Worm (Caenorhabditis elegans) whole organism, young adult: ENCODE results near the gene C15H11.13.

Experiments
- B0261.1 ChIP-seq: sonication (generic microtip); optimal IDR thresholded peaks from 2 replicates; lab custom pipeline; 2016; ENCODE audit warnings: mild to moderate bottlenecking, missing genetic modification characterization, moderate library complexity, missing compliant biosample characterization
- C06A6.2 ChIP-seq: fragments of 200-800 bp; sonication (Bioruptor generic); conservative IDR thresholded peaks from 2 replicates; pipeline ENCODE4 v1.3.6; 2022; ENCODE audit warnings: missing genetic modification characterization, missing compliant biosample characterization
- F10E7.11 ChIP-seq: sonication (generic microtip); optimal IDR thresholded peaks from 2 replicates; lab custom pipeline; 2017; ENCODE audit warnings: mild to moderate bottlenecking, missing genetic modification characterization, moderate library complexity, missing compliant biosample characterization
- F22D6.2 ChIP-seq: sonication (generic microtip); optimal IDR thresholded peaks from 2 replicates; lab custom pipeline; 2016; ENCODE audit warnings: mild to moderate bottlenecking, missing genetic modification characterization, missing compliant biosample characterization
- F52B5.7 ChIP-seq: sonication (generic microtip); optimal IDR thresholded peaks from 2 replicates; lab custom pipeline; 2016; ENCODE audit warnings: mild to moderate bottlenecking, missing genetic modification characterization, missing compliant biosample characterization
- T07F8.4 ChIP-seq: sonication (generic microtip); optimal IDR thresholded peaks from 2 replicates; lab custom pipeline; 2016; ENCODE audit warnings: mild to moderate bottlenecking, missing genetic modification characterization, moderate library complexity, missing compliant biosample characterization
- Y53G8AR.9 ChIP-seq: fragments of 200-800 bp; sonication (Bioruptor generic); conservative IDR thresholded peaks from 2 replicates; pipeline ENCODE4 v1.3.6; 2022; ENCODE audit warnings: missing genetic modification reagents, missing genetic modification characterization, missing compliant biosample characterization
- Y95B8A.8 ChIP-seq: fragments of 200-800 bp; sonication (Bioruptor generic); IDR thresholded peaks from 2 replicates; pipeline ENCODE4 v1.3.6; 2022; ENCODE audit warnings: missing genetic modification reagents, missing genetic modification characterization, missing compliant biosample characterization
- ZK185.1 ChIP-seq: sonication (generic microtip); optimal IDR thresholded peaks from 2 replicates; lab custom pipeline; 2016; ENCODE audit warnings: mild to moderate bottlenecking, missing genetic modification characterization, missing compliant biosample characterization; ENCODE audit not compliant: poor library complexity, severe bottlenecking
- ama-1 ChIP-seq, 3 experiments: fragments of 150-350 bp in 1 of 3; sonication (generic microtip) in 2 of 3; optimal IDR thresholded peaks; 2 replicates each; lab custom pipeline; 2014 to 2018; ENCODE audit warnings: missing biosample characterization in 2 of 3, missing genetic modification characterization in 2 of 3, missing genetic modification reagents in 2 of 3
- athp-1 ChIP-seq: sonication (generic microtip); optimal IDR thresholded peaks from 2 replicates; lab custom pipeline; 2017; ENCODE audit warnings: mild to moderate bottlenecking, missing genetic modification characterization, missing compliant biosample characterization
- attf-5 ChIP-seq: fragments of 200-800 bp; sonication (Bioruptor generic); optimal IDR thresholded peaks from 2 replicates; lab custom pipeline; 2018; ENCODE audit warnings: mild to moderate bottlenecking, missing genetic modification characterization, missing compliant biosample characterization
- bed-2 ChIP-seq: fragments of 200-800 bp; sonication (Bioruptor generic); IDR thresholded peaks from 2 replicates; pipeline ENCODE4 v1.3.6; 2022; ENCODE audit warnings: missing genetic modification reagents, missing genetic modification characterization, missing compliant biosample characterization
- cebp-1 ChIP-seq, 2 experiments: fragments of 200-800 bp in 1 of 2; sonication (Bioruptor generic) in 1 of 2; sonication (generic microtip) in 1 of 2; IDR thresholded peaks in 1 of 2; optimal IDR thresholded peaks in 1 of 2; 2 replicates each; pipeline versions ENCODE4 v1.3.6 to Lab custom; 2017 to 2022; ENCODE audit warnings: missing compliant biosample characterization in 2 of 2, missing genetic modification characterization in 2 of 2, mild to moderate bottlenecking in 1 of 2, missing genetic modification reagents in 1 of 2, moderate library complexity in 1 of 2
- ceh-58 ChIP-seq: fragments of 200-800 bp; sonication (Bioruptor generic); IDR thresholded peaks from 2 replicates; pipeline ENCODE4 v1.3.6; 2022; ENCODE audit warnings: missing genetic modification characterization, missing compliant biosample characterization
- die-1 ChIP-seq: sonication (generic microtip); optimal IDR thresholded peaks from 2 replicates; lab custom pipeline; 2016; ENCODE audit warnings: missing genotype, mild to moderate bottlenecking, missing genetic modification characterization, missing compliant biosample characterization
- dox-1 ChIP-seq: fragments of 200-800 bp; sonication (Bioruptor generic); IDR thresholded peaks from 2 replicates; pipeline ENCODE4 v1.3.6; 2022; ENCODE audit warnings: missing genetic modification reagents, missing genetic modification characterization, missing compliant biosample characterization
- efl-1 ChIP-seq: fragments of 150-350 bp; optimal IDR thresholded peaks from 2 replicates; lab custom pipeline; 2014; ENCODE audit warnings: missing biosample characterization, missing genetic modification reagents, missing genetic modification characterization
- egl-44 ChIP-seq: fragments of 200-800 bp; sonication (Bioruptor generic); IDR thresholded peaks from 2 replicates; pipeline ENCODE4 v1.3.6; 2022; ENCODE audit warnings: missing genetic modification reagents, missing genetic modification characterization, missing compliant biosample characterization
- ets-4 ChIP-seq: fragments of 200-800 bp; sonication (Bioruptor generic); optimal IDR thresholded peaks from 2 replicates; lab custom pipeline; 2018; ENCODE audit warnings: mild to moderate bottlenecking, missing genetic modification characterization, missing compliant biosample characterization
- him-1 ChIP-seq: sonication (generic microtip); optimal IDR thresholded peaks from 2 replicates; lab custom pipeline; 2016; ENCODE audit warnings: missing genotype, missing genetic modification reagents, missing genetic modification characterization, missing compliant biosample characterization
- hlh-12 ChIP-seq: sonication (generic microtip); optimal IDR thresholded peaks from 2 replicates; lab custom pipeline; 2016; ENCODE audit warnings: missing genetic modification characterization, missing compliant biosample characterization
- hmg-20 ChIP-seq: fragments of 200-800 bp; sonication (Bioruptor generic); IDR thresholded peaks from 2 replicates; pipeline ENCODE4 v1.3.6; 2022; ENCODE audit warnings: missing genetic modification reagents, missing genetic modification characterization, missing compliant biosample characterization
- let-607 ChIP-seq, 2 experiments: fragments of 200-800 bp in 1 of 2; sonication (Bioruptor generic) in 1 of 2; sonication (generic microtip) in 1 of 2; optimal IDR thresholded peaks; 2 replicates each; lab custom pipeline; 2016 to 2018; ENCODE audit warnings: mild to moderate bottlenecking in 2 of 2, missing compliant biosample characterization in 2 of 2, missing genetic modification characterization in 2 of 2, moderate library complexity in 2 of 2, missing genotype in 1 of 2
- lin-26 ChIP-seq: fragments of 200-800 bp; sonication (Bioruptor generic); IDR thresholded peaks from 2 replicates; pipeline ENCODE4 v1.3.6; 2022; ENCODE audit warnings: missing genetic modification reagents, missing genetic modification characterization, missing compliant biosample characterization
- lin-40 ChIP-seq: sonication (generic microtip); optimal IDR thresholded peaks from 2 replicates; lab custom pipeline; 2016; ENCODE audit warnings: missing genetic modification characterization, mild to moderate bottlenecking, missing compliant biosample characterization, missing genotype, missing genetic modification reagents
- lsy-27 ChIP-seq: sonication (generic microtip); optimal IDR thresholded peaks from 2 replicates; lab custom pipeline; 2017; ENCODE audit warnings: missing genetic modification characterization, mild to moderate bottlenecking, missing compliant biosample characterization, antibody characterized with exemption, missing genotype, borderline replicate concordance; ENCODE audit not compliant: insufficient read depth
- madf-10 ChIP-seq: sonication (generic microtip); optimal IDR thresholded peaks from 2 replicates; lab custom pipeline; 2016; ENCODE audit warnings: mild to moderate bottlenecking, missing genetic modification characterization, missing compliant biosample characterization
- madf-3 ChIP-seq: fragments of 200-800 bp; sonication (Bioruptor generic); IDR thresholded peaks from 2 replicates; pipeline ENCODE4 v1.3.6; 2022; ENCODE audit warnings: missing genetic modification reagents, missing genetic modification characterization, missing compliant biosample characterization
- mcd-1 ChIP-seq: fragments of 200-800 bp; sonication (Bioruptor generic); IDR thresholded peaks from 2 replicates; pipeline ENCODE4 v1.3.6; 2022; ENCODE audit warnings: missing genetic modification reagents, missing genetic modification characterization, missing compliant biosample characterization
- nfyb-1 ChIP-seq: fragments of 200-800 bp; sonication (Bioruptor generic); IDR thresholded peaks from 2 replicates; pipeline ENCODE4 v1.3.6; 2022; ENCODE audit warnings: missing genetic modification reagents, missing genetic modification characterization, missing compliant biosample characterization
- nhr-27 ChIP-seq: fragments of 200-800 bp; sonication (Bioruptor generic); optimal IDR thresholded peaks from 2 replicates; lab custom pipeline; 2018; ENCODE audit warnings: mild to moderate bottlenecking, missing genetic modification characterization, moderate library complexity, missing compliant biosample characterization
- pbrm-1 ChIP-seq: fragments of 200-800 bp; sonication (Bioruptor generic); IDR thresholded peaks from 2 replicates; pipeline ENCODE4 v1.3.6; 2022; ENCODE audit warnings: missing genetic modification reagents, missing genetic modification characterization, missing compliant biosample characterization
- sea-2 ChIP-seq: fragments of 200-800 bp; sonication (Bioruptor generic); IDR thresholded peaks from 2 replicates; pipeline ENCODE4 v1.3.6; 2022; ENCODE audit warnings: missing genetic modification characterization, missing compliant biosample characterization
- snpc-1.1 ChIP-seq: sonication (generic microtip); optimal IDR thresholded peaks from 2 replicates; lab custom pipeline; 2017; ENCODE audit warnings: missing genetic modification characterization, mild to moderate bottlenecking, missing compliant biosample characterization, antibody characterized with exemption, moderate library complexity, missing genotype, missing genetic modification reagents; ENCODE audit not compliant: insufficient read depth
- snpc-3.4 ChIP-seq: sonication (generic microtip); optimal IDR thresholded peaks from 2 replicates; lab custom pipeline; 2017; ENCODE audit warnings: missing genetic modification characterization, mild to moderate bottlenecking, missing compliant biosample characterization, antibody characterized with exemption, moderate library complexity, missing genotype, missing genetic modification reagents
- tbx-9 ChIP-seq: sonication (generic microtip); optimal IDR thresholded peaks from 2 replicates; lab custom pipeline; 2016; ENCODE audit warnings: borderline replicate concordance, missing genetic modification characterization, inconsistent platforms, missing compliant biosample characterization
- tlf-1 ChIP-seq: fragments of 200-800 bp; sonication (Bioruptor generic); optimal IDR thresholded peaks from 2 replicates; lab custom pipeline; 2018; ENCODE audit warnings: mild to moderate bottlenecking, missing genetic modification characterization, missing compliant biosample characterization
- unc-130 ChIP-seq: sonication (generic microtip); optimal IDR thresholded peaks from 2 replicates; lab custom pipeline; 2016; ENCODE audit warnings: missing genetic modification reagents, missing genetic modification characterization, missing compliant biosample characterization
- xnd-1 ChIP-seq: sonication (generic microtip); optimal IDR thresholded peaks from 2 replicates; lab custom pipeline; 2016; ENCODE audit warnings: missing genotype, missing genetic modification reagents, missing genetic modification characterization, missing compliant biosample characterization
- zfh-2 ChIP-seq: fragments of 200-800 bp; sonication (Bioruptor generic); conservative IDR thresholded peaks from 2 replicates; pipeline ENCODE4 v1.3.6; 2022; ENCODE audit warnings: missing genetic modification reagents, missing genetic modification characterization, missing compliant biosample characterization
- ztf-18 ChIP-seq: sonication (generic microtip); optimal IDR thresholded peaks from 2 replicates; lab custom pipeline; 2016; ENCODE audit warnings: missing genotype, mild to moderate bottlenecking, missing genetic modification characterization, missing compliant biosample characterization
- ztf-22 ChIP-seq: fragments of 200-800 bp; sonication (Bioruptor generic); optimal IDR thresholded peaks from 2 replicates; lab custom pipeline; 2018; ENCODE audit warnings: mild to moderate bottlenecking, missing genetic modification characterization, moderate library complexity, missing compliant biosample characterization
- ztf-25 ChIP-seq: fragments of 200-800 bp; sonication (Bioruptor generic); IDR thresholded peaks from 2 replicates; pipeline ENCODE4 v1.3.6; 2022; ENCODE audit warnings: missing genetic modification reagents, missing genetic modification characterization, missing compliant biosample characterization
- ztf-28 ChIP-seq: fragments of 200-800 bp; sonication (Bioruptor generic); IDR thresholded peaks from 2 replicates; pipeline ENCODE4 v1.3.6; 2022; ENCODE audit warnings: missing genetic modification reagents, missing genetic modification characterization, missing compliant biosample characterization
- ztf-3 ChIP-seq: fragments of 200-800 bp; sonication (Bioruptor generic); optimal IDR thresholded peaks from 2 replicates; lab custom pipeline; 2018; ENCODE audit warnings: mild to moderate bottlenecking, missing genetic modification characterization, missing compliant biosample characterization

Gene C15H11.13

ce11 chrV:14354258-14354877 lies 40.5 kb upstream of the C15H11.13 start, which contains the start of gene Y49A3A.3 (continued):
- TF ChIP-seq ZK185.1 (tag; lab: Kevin White, UChicago) (peak; percentile 56), sea-2 (GFP tag; lab: Robert Waterston, UW) (no peak), zfh-2 (GFP tag; lab: Robert Waterston, UW) (no peak), madf-10 (tag; lab: Kevin White, UChicago) (peak; percentile 34), ztf-28 (GFP tag; lab: Robert Waterston, UW) (no peak), efl-1 (GFP tag; lab: Kevin White, UChicago) (no peak), C06A6.2 (GFP tag; lab: Robert Waterston, UW) (0 out of 2 replicates have a peak, but pooled peaks have one; percentile 13), cebp-1 (GFP tag; IDR thresholded peaks at IDR 0.05; lab: Robert Waterston, UW) (no peak), cebp-1 (tag; optimal IDR thresholded peaks at IDR 0.05; lab: Kevin White, UChicago) (peak; percentile 70), him-1 (tag; lab: Kevin White, UChicago) (no peak), hlh-12 (tag; lab: Kevin White, UChicago) (no peak), T07F8.4 (tag; lab: Kevin White, UChicago) (no peak), snpc-3.4 (tag; lab: Kevin White, UChicago) (no peak), xnd-1 (no peak), ztf-22 (peak; percentile 16), snpc-1.1 (tag; lab: Kevin White, UChicago) (peak; percentile 15), F52B5.7 (tag; lab: Kevin White, UChicago) (peak; percentile 87), mcd-1 (GFP tag; lab: Robert Waterston, UW) (peak; percentile 49), bed-2 (GFP tag; lab: Robert Waterston, UW) (no peak), lin-26 (0 out of 2 replicates have a peak, but pooled peaks have one; percentile 19), ceh-58 (no peak), tbx-9 (tag; lab: Kevin White, UChicago) (no peak), ama-1 (optimal IDR thresholded peaks at IDR 0.05; lab: Kevin White, UChicago) (peak; percentile 76), ama-1 (GFP tag; optimal IDR thresholded peaks at IDR 0.05; lab: Kevin White, UChicago) (peak in 1 of 2 experiments; percentile 80), ztf-25 (GFP tag; lab: Robert Waterston, UW) (no peak), lsy-27 (tag; lab: Kevin White, UChicago) (no peak), lin-40 (tag; lab: Kevin White, UChicago) (peak; percentile 82), ztf-3 (GFP tag; lab: Kevin White, UChicago) (peak; percentile 72), nhr-27 (tag; lab: Kevin White, UChicago) (peak; percentile 88), dox-1 (peak; percentile 34; the same call in 1 of the 2 replicates), F10E7.11 (tag; lab: Kevin White, UChicago) (peak; percentile 48), hmg-20 (no peak), unc-130 (GFP tag; lab: Kevin White, UChicago) (no peak), F22D6.2 (tag; lab: Kevin White, UChicago) (peak; percentile 23), egl-44 (no peak), B0261.1 (tag; lab: Kevin White, UChicago) (no peak), nfyb-1 (GFP tag; lab: Robert Waterston, UW) (peak; percentile 78), Y95B8A.8 (GFP tag; lab: Robert Waterston, UW) (peak; percentile 5; the same call in 1 of the 2 replicates), tlf-1 (GFP tag; lab: Kevin White, UChicago) (peak; percentile 87), ets-4 (GFP tag; lab: Kevin White, UChicago) (no peak), let-607 (tag; optimal IDR thresholded peaks at IDR 0.05; lab: Kevin White, UChicago) (peak; percentile 61 to 71), attf-5 (GFP tag; lab: Kevin White, UChicago) (peak; percentile 43), madf-3 (GFP tag; lab: Robert Waterston, UW) (0 out of 2 replicates have a peak, but pooled peaks have one; percentile 25), athp-1 (peak; percentile 88), ztf-18 (tag; lab: Kevin White, UChicago) (peak; percentile 52), pbrm-1 (GFP tag; lab: Robert Waterston, UW) (peak; percentile 76), die-1 (peak; percentile 33), Y53G8AR.9 (GFP tag; lab: Robert Waterston, UW) (0 out of 2 replicates have a peak, but pooled peaks have one; percentile 78)
